Worm (Caenorhabditis elegans): ENCODE results near the gene T23B12.11.
A peak's percentile ranks its signal among the peaks of the same experiment; 100 is the strongest.

Gene T23B12.11

ce11 chrV:8454995-8455446, at the start of gene T23B12.11:
Gene T23B12.11, plus strand, starts transcription at chrV:8455396.
- TF ChIP-seq ztf-23 (GFP tag; IDR thresholded peaks at IDR 0.05) (no peak), cog-1 (tag; optimal IDR thresholded peaks at IDR 0.05) (no peak), med-1 (GFP tag; optimal IDR thresholded peaks at IDR 0.05; ENCODE audit: insufficient read depth) (no peak), ztf-29 (GFP tag; IDR thresholded peaks at IDR 0.05) (no peak), ref-1 (GFP tag; conservative IDR thresholded peaks at IDR 0.05) (no peak), flt-1 (GFP tag; IDR thresholded peaks at IDR 0.05) (no peak), tab-1 (GFP tag; IDR thresholded peaks at IDR 0.05) (no peak), T22C8.4 (GFP tag; IDR thresholded peaks at IDR 0.05) (no peak), klf-2 (GFP tag; conservative IDR thresholded peaks at IDR 0.05) (no peak)

ce11 chrV:8406155-8406554, 49.0 kb upstream of the T23B12.11 start:
- no peak for TF ChIP-seq tab-1 (GFP tag; IDR thresholded peaks at IDR 0.05)
- no peak for TF ChIP-seq flt-1 (GFP tag; IDR thresholded peaks at IDR 0.05)
- TF ChIP-seq T22C8.4 (GFP tag; IDR thresholded peaks at IDR 0.05): no peak

- TF ChIP-seq ztf-29 (GFP tag; IDR thresholded peaks at IDR 0.05) (no peak), med-1 (GFP tag; optimal IDR thresholded peaks at IDR 0.05; ENCODE audit: insufficient read depth) (no peak), flt-1 (GFP tag; IDR thresholded peaks at IDR 0.05) (0 out of 2 replicates have a peak, but pooled peaks have one; percentile 21), ztf-23 (GFP tag; IDR thresholded peaks at IDR 0.05) (no peak)
Measured at ce11 chrV:8406911-8407310, 48.3 kb upstream of the T23B12.11 start.

ce11 chrV:8409594-8409993, 45.6 kb upstream of the T23B12.11 start:
- TF ChIP-seq cog-1 (tag; optimal IDR thresholded peaks at IDR 0.05): no peak
- TF ChIP-seq ztf-29 (GFP tag; IDR thresholded peaks at IDR 0.05): no peak
- TF ChIP-seq T22C8.4 (GFP tag; IDR thresholded peaks at IDR 0.05): no peak
- TF ChIP-seq ztf-23 (GFP tag; IDR thresholded peaks at IDR 0.05): no peak
- TF ChIP-seq tab-1 (GFP tag; IDR thresholded peaks at IDR 0.05): no peak
- no peak for TF ChIP-seq ref-1 (GFP tag; conservative IDR thresholded peaks at IDR 0.05)
- no peak for TF ChIP-seq klf-2 (GFP tag; conservative IDR thresholded peaks at IDR 0.05)
- no peak for TF ChIP-seq flt-1 (GFP tag; IDR thresholded peaks at IDR 0.05)
- TF ChIP-seq med-1 (GFP tag; optimal IDR thresholded peaks at IDR 0.05; ENCODE audit: insufficient read depth): no peak

- TF ChIP-seq klf-2 (GFP tag; conservative IDR thresholded peaks at IDR 0.05) (no peak), tab-1 (GFP tag; IDR thresholded peaks at IDR 0.05) (no peak), cog-1 (tag; optimal IDR thresholded peaks at IDR 0.05) (no peak), ref-1 (GFP tag; conservative IDR thresholded peaks at IDR 0.05) (no peak), ztf-23 (GFP tag; IDR thresholded peaks at IDR 0.05) (no peak), flt-1 (GFP tag; IDR thresholded peaks at IDR 0.05) (no peak), med-1 (GFP tag; optimal IDR thresholded peaks at IDR 0.05; ENCODE audit: insufficient read depth) (no peak), T22C8.4 (GFP tag; IDR thresholded peaks at IDR 0.05) (no peak), ztf-29 (GFP tag; IDR thresholded peaks at IDR 0.05) (no peak)
Measured at ce11 chrV:8410406-8410805, 44.8 kb upstream of the T23B12.11 start, which contains the start of gene F52E1.2. Gene F52E1.2, plus strand, starts transcription at chrV:8410595.

ce11 chrV:8413432-8414021, 41.7 kb upstream of the T23B12.11 start, which contains the start of gene vha-18:
Gene vha-18, minus strand, starts transcription at chrV:8413482.
- TF ChIP-seq ztf-23 (GFP tag; IDR thresholded peaks at IDR 0.05) (no peak), ref-1 (GFP tag; conservative IDR thresholded peaks at IDR 0.05) (no peak), ztf-29 (GFP tag; IDR thresholded peaks at IDR 0.05) (no peak), tab-1 (GFP tag; IDR thresholded peaks at IDR 0.05) (no peak), T22C8.4 (GFP tag; IDR thresholded peaks at IDR 0.05) (no peak), flt-1 (GFP tag; IDR thresholded peaks at IDR 0.05) (no peak), med-1 (GFP tag; optimal IDR thresholded peaks at IDR 0.05; ENCODE audit: insufficient read depth) (no peak), cog-1 (tag; optimal IDR thresholded peaks at IDR 0.05) (no peak), klf-2 (GFP tag; conservative IDR thresholded peaks at IDR 0.05) (no peak)

- TF ChIP-seq ztf-29 (GFP tag; IDR thresholded peaks at IDR 0.05): no peak
- no peak for TF ChIP-seq T22C8.4 (GFP tag; IDR thresholded peaks at IDR 0.05)
- no peak for TF ChIP-seq med-1 (GFP tag; optimal IDR thresholded peaks at IDR 0.05; ENCODE audit: insufficient read depth)
- no peak for TF ChIP-seq ztf-23 (GFP tag; IDR thresholded peaks at IDR 0.05)
- no peak for TF ChIP-seq flt-1 (GFP tag; IDR thresholded peaks at IDR 0.05)
- no peak for TF ChIP-seq ref-1 (GFP tag; conservative IDR thresholded peaks at IDR 0.05)
- TF ChIP-seq tab-1 (GFP tag; IDR thresholded peaks at IDR 0.05): no peak
- no peak for TF ChIP-seq cog-1 (tag; optimal IDR thresholded peaks at IDR 0.05)
- no peak for TF ChIP-seq klf-2 (GFP tag; conservative IDR thresholded peaks at IDR 0.05)
Measured at ce11 chrV:8414036-8414728, 41.0 kb upstream of the T23B12.11 start, which contains the start of gene pos-1. Gene pos-1, plus strand, starts transcription at chrV:8414086.

ce11 chrV:8415113-8415530, 40.1 kb upstream of the T23B12.11 start:
- TF ChIP-seq ztf-29 (GFP tag; IDR thresholded peaks at IDR 0.05): no peak
- TF ChIP-seq ref-1 (GFP tag; conservative IDR thresholded peaks at IDR 0.05): no peak
- TF ChIP-seq ztf-23 (GFP tag; IDR thresholded peaks at IDR 0.05): no peak
- no peak for TF ChIP-seq flt-1 (GFP tag; IDR thresholded peaks at IDR 0.05)
- TF ChIP-seq T22C8.4 (GFP tag; IDR thresholded peaks at IDR 0.05): no peak
- TF ChIP-seq klf-2 (GFP tag; conservative IDR thresholded peaks at IDR 0.05): no peak
- TF ChIP-seq tab-1 (GFP tag; IDR thresholded peaks at IDR 0.05): no peak
- TF ChIP-seq med-1 (GFP tag; optimal IDR thresholded peaks at IDR 0.05; ENCODE audit: insufficient read depth): no peak
- TF ChIP-seq cog-1 (tag; optimal IDR thresholded peaks at IDR 0.05): no peak

- no peak for TF ChIP-seq med-1 (GFP tag; optimal IDR thresholded peaks at IDR 0.05; ENCODE audit: insufficient read depth)
Measured at ce11 chrV:8417271-8417670, 37.9 kb upstream of the T23B12.11 start.
